Worm (Caenorhabditis elegans) whole organism, L4 larva: ENCODE data around the gene str-44.

Experiments
- D1046.2 ChIP-seq: fragments of 200-800 bp; sonication (Bioruptor generic); IDR thresholded peaks from 2 replicates; pipeline ENCODE4 v1.3.6; 2022; ENCODE audit warnings: missing genetic modification characterization, missing compliant biosample characterization
- R02D3.7 ChIP-seq: fragments of 150-350 bp; sonication (generic microtip); optimal IDR thresholded peaks from 3 replicates; lab custom pipeline; 2014; ENCODE audit warnings: missing biosample characterization, missing genetic modification characterization
- Y48G9A.11 ChIP-seq: fragments of 200-800 bp; sonication (Bioruptor generic); IDR thresholded peaks from 2 replicates; pipeline ENCODE4 v1.3.6; 2022; ENCODE audit warnings: missing genetic modification reagents, missing genetic modification characterization, missing compliant biosample characterization
- Y75B8A.6 ChIP-seq: fragments of 200-800 bp; sonication (Bioruptor generic); IDR thresholded peaks from 2 replicates; pipeline ENCODE4 v1.3.6; 2022; ENCODE audit warnings: missing genetic modification reagents, missing genetic modification characterization, missing compliant biosample characterization
- aha-1 ChIP-seq: fragments of 150-350 bp; peaks from one replicate; lab custom pipeline; 2014; ENCODE audit warnings: missing biosample characterization, missing genetic modification characterization
- aly-2 ChIP-seq: sonication (generic microtip); optimal IDR thresholded peaks from 2 replicates; lab custom pipeline; 2018; ENCODE audit warnings: missing biosample characterization, missing genetic modification characterization
- ama-1 ChIP-seq: fragments of 150-350 bp; optimal IDR thresholded peaks from 2 replicates; lab custom pipeline; 2014; ENCODE audit warnings: inconsistent platforms, mixed read lengths
- ceh-62 ChIP-seq: sonication (generic microtip); optimal IDR thresholded peaks from 2 replicates; lab custom pipeline; 2017; ENCODE audit warnings: missing biosample characterization, missing genetic modification characterization
- ceh-82 ChIP-seq: sonication (generic microtip); optimal IDR thresholded peaks from 2 replicates; lab custom pipeline; 2017; ENCODE audit warnings: missing biosample characterization, missing genetic modification characterization
- cey-2 ChIP-seq: sonication (generic microtip); optimal IDR thresholded peaks from 3 replicates; lab custom pipeline; 2017; ENCODE audit warnings: missing genetic modification characterization, mild to moderate bottlenecking, missing compliant biosample characterization, antibody characterized with exemption, borderline replicate concordance; ENCODE audit not compliant: insufficient read depth
- daf-12 ChIP-seq: fragments of 150-350 bp; optimal IDR thresholded peaks from 2 replicates; lab custom pipeline; 2014; ENCODE audit warnings: missing biosample characterization, missing genetic modification reagents, missing genetic modification characterization
- daf-16 ChIP-seq, 3 experiments: sonication (generic microtip); optimal IDR thresholded peaks; 2 replicates each; lab custom pipeline; 2016 to 2017; ENCODE audit warnings: missing genetic modification characterization in 3 of 3, missing genetic modification reagents in 3 of 3, mild to moderate bottlenecking in 2 of 3, missing compliant biosample characterization in 2 of 3, missing biosample characterization in 1 of 3, moderate library complexity in 1 of 3
- dmd-6 ChIP-seq: fragments of 200-800 bp; sonication (Bioruptor generic); IDR thresholded peaks from 2 replicates; pipeline ENCODE4 v1.3.6; 2022; ENCODE audit warnings: missing genetic modification reagents, missing genetic modification characterization, missing compliant biosample characterization
- dmd-9 ChIP-seq: fragments of 200-800 bp; sonication (Bioruptor generic); IDR thresholded peaks from 2 replicates; pipeline ENCODE4 v1.3.6; 2022; ENCODE audit warnings: missing genetic modification reagents, missing genetic modification characterization, missing compliant biosample characterization
- dve-1 ChIP-seq: sonication (generic microtip); optimal IDR thresholded peaks from 2 replicates; lab custom pipeline; 2017; ENCODE audit warnings: antibody characterized with exemption, mild to moderate bottlenecking, missing genetic modification characterization, missing compliant biosample characterization; ENCODE audit not compliant: insufficient read depth
- egl-27 ChIP-seq: sonication (generic microtip); optimal IDR thresholded peaks from 3 replicates; lab custom pipeline; 2017; ENCODE audit warnings: missing biosample characterization, missing genetic modification reagents, missing genetic modification characterization
- fkh-10 ChIP-seq: fragments of 150-350 bp; optimal IDR thresholded peaks from 2 replicates; lab custom pipeline; 2014; ENCODE audit warnings: missing biosample characterization, missing genetic modification reagents, missing genetic modification characterization
- fos-1 ChIP-seq: fragments of 150-350 bp; optimal IDR thresholded peaks from 2 replicates; lab custom pipeline; 2014; ENCODE audit warnings: missing biosample characterization, missing genetic modification characterization
- gei-8 ChIP-seq: fragments of 200-800 bp; sonication (Bioruptor generic); optimal IDR thresholded peaks from 2 replicates; lab custom pipeline; 2018; ENCODE audit warnings: mild to moderate bottlenecking, missing genetic modification characterization, missing compliant biosample characterization
- hif-1 ChIP-seq, 2 experiments: sonication (generic microtip); optimal IDR thresholded peaks; 2 replicates each; lab custom pipeline; 2016 to 2017; ENCODE audit warnings: missing compliant biosample characterization in 2 of 2, missing genetic modification characterization in 2 of 2, missing genetic modification reagents in 2 of 2, missing genotype in 2 of 2, mild to moderate bottlenecking in 1 of 2
- hlh-11 ChIP-seq: fragments of 200-800 bp; sonication (Bioruptor generic); optimal IDR thresholded peaks from 2 replicates; lab custom pipeline; 2018; ENCODE audit warnings: mild to moderate bottlenecking, missing genetic modification characterization, missing compliant biosample characterization
- hlh-30 ChIP-seq: sonication (generic microtip); optimal IDR thresholded peaks from 2 replicates; lab custom pipeline; 2017; ENCODE audit warnings: antibody characterized with exemption, mild to moderate bottlenecking, missing genetic modification characterization, missing compliant biosample characterization; ENCODE audit not compliant: insufficient read depth
- hmg-1.1 ChIP-seq: fragments of 200-800 bp; sonication (Bioruptor generic); IDR thresholded peaks from 2 replicates; pipeline ENCODE4 v1.3.6; 2022; ENCODE audit warnings: missing genetic modification reagents, missing genetic modification characterization, missing compliant biosample characterization
- jun-1 ChIP-seq: fragments of 150-350 bp; optimal IDR thresholded peaks from 2 replicates; lab custom pipeline; 2014; ENCODE audit warnings: missing biosample characterization, missing genetic modification reagents, missing genetic modification characterization
- lim-7 ChIP-seq: fragments of 200-800 bp; sonication (Bioruptor generic); IDR thresholded peaks from 2 replicates; pipeline ENCODE4 v1.3.6; 2022; ENCODE audit warnings: missing genetic modification characterization, missing compliant biosample characterization
- madf-9 ChIP-seq: fragments of 200-800 bp; sonication (Bioruptor generic); conservative IDR thresholded peaks from 2 replicates; pipeline ENCODE4 v1.3.6; 2022; ENCODE audit warnings: missing genetic modification reagents, missing genetic modification characterization, missing compliant biosample characterization
- mdl-1 ChIP-seq, 2 experiments: fragments of 150-350 bp in 1 of 2; sonication (generic microtip) in 1 of 2; optimal IDR thresholded peaks; 2 replicates each; lab custom pipeline; 2014 to 2017; ENCODE audit warnings: missing biosample characterization in 2 of 2, missing genetic modification characterization in 2 of 2
- mxl-3 ChIP-seq: fragments of 200-800 bp; sonication (Bioruptor generic); optimal IDR thresholded peaks from 2 replicates; lab custom pipeline; 2018; ENCODE audit warnings: mild to moderate bottlenecking, missing genetic modification characterization, missing compliant biosample characterization
- nhr-102 ChIP-seq: sonication (generic microtip); optimal IDR thresholded peaks from 2 replicates; lab custom pipeline; 2016; ENCODE audit warnings: mild to moderate bottlenecking, missing genetic modification characterization, moderate library complexity, missing compliant biosample characterization
- nhr-237 ChIP-seq: sonication (generic microtip); optimal IDR thresholded peaks from 2 replicates; lab custom pipeline; 2017; ENCODE audit warnings: missing biosample characterization, missing genetic modification characterization
- nhr-25 ChIP-seq: sonication (generic microtip); optimal IDR thresholded peaks from 2 replicates; lab custom pipeline; 2017; ENCODE audit warnings: missing genetic modification characterization, mild to moderate bottlenecking, missing compliant biosample characterization, antibody characterized with exemption, moderate library complexity, borderline replicate concordance; ENCODE audit not compliant: insufficient read depth
- nhr-28 ChIP-seq: fragments of 150-350 bp; optimal IDR thresholded peaks from 2 replicates; lab custom pipeline; 2014; ENCODE audit warnings: missing biosample characterization, missing genetic modification characterization
- nhr-42 ChIP-seq: fragments of 200-800 bp; sonication (Bioruptor generic); IDR thresholded peaks from 2 replicates; pipeline ENCODE4 v1.3.6; 2022; ENCODE audit warnings: missing genetic modification characterization, missing compliant biosample characterization
- nhr-48 ChIP-seq: sonication (generic microtip); optimal IDR thresholded peaks from 2 replicates; lab custom pipeline; 2016; ENCODE audit warnings: mild to moderate bottlenecking, missing genetic modification characterization, missing compliant biosample characterization
- nhr-6 ChIP-seq: fragments of 150-350 bp; optimal IDR thresholded peaks from 2 replicates; lab custom pipeline; 2014; ENCODE audit warnings: missing biosample characterization, missing genetic modification characterization
- nhr-77 ChIP-seq: fragments of 150-350 bp; optimal IDR thresholded peaks from 2 replicates; lab custom pipeline; 2014; ENCODE audit warnings: missing biosample characterization, missing genetic modification characterization
- pha-4 ChIP-seq, 2 experiments: fragments of 150-350 bp in 1 of 2; fragments of 200-800 bp in 1 of 2; sonication (Bioruptor generic) in 1 of 2; IDR thresholded peaks in 1 of 2; optimal IDR thresholded peaks in 1 of 2; 2 replicates each; pipeline versions ENCODE4 v1.3.6 to Lab custom; 2014 to 2022; ENCODE audit warnings: missing genetic modification characterization in 2 of 2, missing genetic modification reagents in 2 of 2, missing biosample characterization in 1 of 2, missing compliant biosample characterization in 1 of 2
- pqm-1 ChIP-seq: sonication (generic microtip); optimal IDR thresholded peaks from 2 replicates; lab custom pipeline; 2017; ENCODE audit warnings: missing biosample characterization, missing genetic modification characterization
- snpc-4 ChIP-seq: fragments of 150-350 bp; optimal IDR thresholded peaks from 2 replicates; lab custom pipeline; 2014; ENCODE audit warnings: missing biosample characterization, missing genetic modification characterization
- spr-1 ChIP-seq: sonication (generic microtip); optimal IDR thresholded peaks from 2 replicates; lab custom pipeline; 2016; ENCODE audit warnings: mild to moderate bottlenecking, missing genetic modification characterization, missing compliant biosample characterization
- spr-3 ChIP-seq: fragments of 200-800 bp; sonication (Bioruptor generic); optimal IDR thresholded peaks from 2 replicates; lab custom pipeline; 2018; ENCODE audit warnings: mild to moderate bottlenecking, missing genetic modification characterization, missing compliant biosample characterization
- tra-1 ChIP-seq: fragments of 200-800 bp; sonication (Bioruptor generic); IDR thresholded peaks from 2 replicates; pipeline ENCODE4 v1.3.6; 2022; ENCODE audit warnings: missing genetic modification reagents, missing genetic modification characterization, missing compliant biosample characterization
- zip-11 ChIP-seq: fragments of 200-800 bp; sonication (Bioruptor generic); IDR thresholded peaks from 2 replicates; pipeline ENCODE4 v1.3.6; 2022; ENCODE audit warnings: missing genetic modification characterization, missing compliant biosample characterization

str-44 gene

DNA sequence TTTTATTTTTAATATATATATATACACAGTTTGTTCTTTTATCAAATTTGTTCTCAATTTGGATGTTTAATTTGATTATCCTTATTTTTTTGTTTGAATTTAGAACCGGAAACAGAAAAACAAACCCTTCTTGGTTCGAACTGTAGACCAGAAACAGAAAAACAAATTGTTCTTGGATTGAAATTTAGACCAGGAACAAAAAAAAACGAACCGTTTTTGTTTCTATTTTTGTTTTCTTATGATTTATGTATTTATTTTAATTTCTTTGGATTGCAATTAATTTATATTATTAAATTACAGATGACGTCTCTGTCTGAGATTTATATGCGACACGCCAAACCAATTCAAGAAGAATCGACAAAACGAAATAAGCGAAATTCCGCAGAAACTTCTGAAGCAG is 1.6 kb upstream of the str-44 start, which contains the start of gene C42D4.19:
Gene C42D4.19, plus strand, starts transcription at position 301 of the 400 bp plus-strand sequence.
- no peak for TF ChIP-seq ceh-82 (tag; lab: Kevin White, UChicago)
- TF ChIP-seq hmg-1.1, result no peak
- no peak for TF ChIP-seq ama-1
- TF ChIP-seq madf-9 (GFP tag; lab: Robert Waterston, UW), result no peak
- TF ChIP-seq nhr-6 (tag; lab: Kevin White, UChicago), result no peak
- TF ChIP-seq spr-1 (tag; lab: Kevin White, UChicago), result no peak
- TF ChIP-seq D1046.2, result no peak
- no peak for TF ChIP-seq aly-2 (tag; lab: Kevin White, UChicago)
- TF ChIP-seq snpc-4, result no peak
- TF ChIP-seq nhr-42 (GFP tag; lab: Robert Waterston, UW), result no peak
- TF ChIP-seq fos-1 (tag; lab: Kevin White, UChicago), result no peak
- no peak for TF ChIP-seq nhr-25 (tag; lab: Kevin White, UChicago)
- no peak for TF ChIP-seq spr-3
- TF ChIP-seq, all 104 proteins: peak for 0

DNA sequence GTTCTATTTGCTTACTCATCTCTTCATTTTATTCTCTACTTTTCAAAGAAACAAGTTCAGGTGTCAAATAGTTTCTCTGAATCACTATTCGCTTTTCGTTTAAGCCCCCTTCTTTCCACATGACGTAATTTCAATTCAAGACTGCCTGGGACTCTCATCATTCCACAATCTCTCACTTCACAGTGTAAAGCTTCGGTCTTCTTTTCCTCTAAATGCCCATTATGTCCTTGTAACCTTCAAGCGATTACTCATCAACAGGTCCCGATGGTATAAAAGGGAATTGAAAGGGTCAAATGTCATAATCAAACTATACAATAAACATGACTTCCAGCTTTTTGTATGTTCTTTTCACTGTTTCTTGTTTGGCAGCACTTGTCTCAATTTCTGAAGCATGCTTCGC is 2.0 kb downstream of the str-44 start, which contains the start of gene C42D4.3:
Gene C42D4.3, plus strand, starts transcription at position 298 of the 400 bp plus-strand sequence.
- TF ChIP-seq dve-1, result peak; percentile 30
- TF ChIP-seq cey-2 (tag; lab: Kevin White, UChicago), result peak; percentile 70
- TF ChIP-seq hlh-30 (tag; lab: Kevin White, UChicago), result no peak
- TF ChIP-seq R02D3.7 (tag; lab: Kevin White, UChicago), result no peak

DNA sequence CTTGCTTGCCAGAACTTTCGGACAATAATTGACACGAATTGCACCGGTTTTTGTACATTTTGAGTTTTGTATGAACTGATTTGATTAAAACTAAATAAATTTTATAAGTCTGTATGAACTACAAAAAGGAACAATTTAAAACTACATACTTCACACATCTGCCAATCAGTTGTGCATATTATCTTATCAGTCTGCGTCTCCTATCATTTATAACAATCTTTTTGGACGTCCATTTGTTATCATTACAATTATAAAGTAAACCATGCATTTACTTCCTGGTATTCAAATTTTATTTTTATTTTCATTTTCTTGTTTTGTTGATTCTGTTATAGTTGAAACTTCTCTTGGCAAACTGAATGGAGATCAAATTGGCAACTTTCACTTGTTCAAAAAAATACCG is 3.3 kb downstream of the str-44 start, which contains the start of gene cest-10:
Gene cest-10, plus strand, starts transcription at position 254 of the 400 bp plus-strand sequence.
- peak; percentile 69 for TF ChIP-seq nhr-77 (tag; lab: Kevin White, UChicago)
- TF ChIP-seq jun-1 (tag; lab: Kevin White, UChicago), result no peak
- TF ChIP-seq pqm-1, result peak; percentile 78
- 0 out of 2 replicates have a peak, but pooled peaks have one; percentile 22 for TF ChIP-seq Y75B8A.6 (GFP tag; lab: Robert Waterston, UW)
- TF ChIP-seq pha-4 (GFP tag; IDR thresholded peaks at IDR 0.05; lab: Robert Waterston, UW), result peak; percentile 32; the same call in 1 of the 2 replicates
- no peak for TF ChIP-seq pha-4 (tag; optimal IDR thresholded peaks at IDR 0.05; lab: Kevin White, UChicago)
- TF ChIP-seq zip-11, result no peak
- TF ChIP-seq mdl-1 (tag; optimal IDR thresholded peaks at IDR 0.05; lab: Kevin White, UChicago), result no peak
- TF ChIP-seq dve-1, result peak; percentile 89
- no peak for TF ChIP-seq fkh-10 (GFP tag; lab: Kevin White, UChicago)
- no peak for TF ChIP-seq Y48G9A.11 (GFP tag; lab: Robert Waterston, UW)
- TF ChIP-seq daf-16 (GFP tag; optimal IDR thresholded peaks at IDR 0.05; lab: Kevin White, UChicago), result peak in 1 of 2 experiments; percentile 67
- peak; percentile 93 for TF ChIP-seq daf-16 (tag; optimal IDR thresholded peaks at IDR 0.05; lab: Kevin White, UChicago)
- no peak for TF ChIP-seq egl-27
- peak; percentile 96 for TF ChIP-seq dmd-6 (GFP tag; lab: Robert Waterston, UW)
- TF ChIP-seq nhr-28 (tag; lab: Kevin White, UChicago), result peak; percentile 99
- no peak for TF ChIP-seq aly-2 (tag; lab: Kevin White, UChicago)
- TF ChIP-seq nhr-102 (tag; lab: Kevin White, UChicago), result peak; percentile 49
- TF ChIP-seq hlh-11 (tag; lab: Kevin White, UChicago), result peak; percentile 68
- TF ChIP-seq nhr-48, result peak; percentile 64
- no peak for TF ChIP-seq mxl-3 (GFP tag; lab: Kevin White, UChicago)
- no peak for TF ChIP-seq lim-7 (GFP tag; lab: Robert Waterston, UW)
- TF ChIP-seq aha-1, result peak; percentile 56
- TF ChIP-seq gei-8, result peak; percentile 2
- peak; percentile 90 for TF ChIP-seq tra-1 (GFP tag; lab: Robert Waterston, UW)
- TF ChIP-seq daf-12 (tag; lab: Kevin White, UChicago), result no peak
- no peak for TF ChIP-seq ceh-62 (tag; lab: Kevin White, UChicago)
- TF ChIP-seq dmd-9, result no peak
- no peak for TF ChIP-seq ama-1
- no peak for TF ChIP-seq hif-1 (tag; optimal IDR thresholded peaks at IDR 0.05; lab: Kevin White, UChicago)
- no peak for TF ChIP-seq nhr-237 (tag; lab: Kevin White, UChicago)
